Worm (Caenorhabditis elegans) whole organism, L2 larva: Measurements from ENCODE around the gene F46C5.7.

Source experiments
- C34F6.9 ChIP-seq: fragments of 150-350 bp; optimal IDR thresholded peaks from 2 replicates; lab custom pipeline; 2014; ENCODE audit warnings: missing biosample characterization, missing genetic modification characterization
- F13H6.1 ChIP-seq: sonication (generic microtip); optimal IDR thresholded peaks from 2 replicates; lab custom pipeline; 2016; ENCODE audit warnings: missing genetic modification characterization, missing compliant biosample characterization
- R02D3.7 ChIP-seq: fragments of 150-350 bp; optimal IDR thresholded peaks from 2 replicates; lab custom pipeline; 2014; ENCODE audit warnings: missing biosample characterization, missing genetic modification characterization
- Y55F3AM.14 ChIP-seq: fragments of 200-800 bp; sonication (Bioruptor generic); optimal IDR thresholded peaks from 2 replicates; lab custom pipeline; 2018; ENCODE audit warnings: mild to moderate bottlenecking, missing genetic modification characterization, missing compliant biosample characterization
- ZK546.5 ChIP-seq: sonication (generic microtip); optimal IDR thresholded peaks from 2 replicates; lab custom pipeline; 2017; ENCODE audit warnings: missing biosample characterization, missing genetic modification characterization
- alr-1 ChIP-seq: fragments of 150-350 bp; optimal IDR thresholded peaks from 2 replicates; lab custom pipeline; 2014; ENCODE audit warnings: missing biosample characterization, missing genetic modification characterization
- aly-2 ChIP-seq: fragments of 150-350 bp; optimal IDR thresholded peaks from 2 replicates; lab custom pipeline; 2014; ENCODE audit warnings: missing biosample characterization, missing genetic modification characterization
- ama-1 ChIP-seq: fragments of 150-350 bp; optimal IDR thresholded peaks from 2 replicates; lab custom pipeline; 2018; ENCODE audit warnings: inconsistent platforms
- blmp-1 ChIP-seq: sonication (generic microtip); optimal IDR thresholded peaks from 2 replicates; lab custom pipeline; 2017; ENCODE audit warnings: missing genetic modification characterization, mild to moderate bottlenecking, missing compliant biosample characterization, antibody characterized with exemption, moderate library complexity; ENCODE audit not compliant: insufficient read depth
- ceh-16 ChIP-seq: fragments of 150-350 bp; optimal IDR thresholded peaks from 2 replicates; lab custom pipeline; 2014; ENCODE audit warnings: missing biosample characterization, missing genetic modification characterization
- ceh-82 ChIP-seq: fragments of 150-350 bp; optimal IDR thresholded peaks from 2 replicates; lab custom pipeline; 2014; ENCODE audit warnings: missing biosample characterization, missing genetic modification characterization
- crh-2 ChIP-seq: sonication (generic microtip); optimal IDR thresholded peaks from 2 replicates; lab custom pipeline; 2017; ENCODE audit warnings: missing biosample characterization, missing genetic modification characterization
- dmd-4 ChIP-seq: sonication (generic microtip); optimal IDR thresholded peaks from 2 replicates; lab custom pipeline; 2017; ENCODE audit warnings: missing biosample characterization, missing genetic modification characterization
- egl-27 ChIP-seq: sonication (generic microtip); optimal IDR thresholded peaks from 3 replicates; lab custom pipeline; 2017; ENCODE audit warnings: missing biosample characterization, missing genetic modification reagents, missing genetic modification characterization
- elt-1 ChIP-seq: fragments of 150-350 bp; optimal IDR thresholded peaks from 2 replicates; lab custom pipeline; 2014; ENCODE audit warnings: missing biosample characterization, missing genetic modification characterization
- elt-3 ChIP-seq: sonication (generic microtip); optimal IDR thresholded peaks from 2 replicates; lab custom pipeline; 2017; ENCODE audit warnings: missing biosample characterization, missing genetic modification characterization
- fos-1 ChIP-seq: fragments of 150-350 bp; optimal IDR thresholded peaks from 2 replicates; lab custom pipeline; 2014; ENCODE audit warnings: missing biosample characterization, missing genetic modification characterization
- gmeb-1 ChIP-seq: fragments of 150-350 bp; optimal IDR thresholded peaks from 2 replicates; lab custom pipeline; 2014; ENCODE audit warnings: missing biosample characterization, missing genetic modification characterization
- lin-11 ChIP-seq: fragments of 150-350 bp; sonication (generic microtip); optimal IDR thresholded peaks from 2 replicates; lab custom pipeline; 2014; ENCODE audit warnings: missing biosample characterization, missing genetic modification characterization, inconsistent platforms, mixed read lengths
- lin-13 ChIP-seq: fragments of 150-350 bp; optimal IDR thresholded peaks from 2 replicates; lab custom pipeline; 2014; ENCODE audit warnings: missing biosample characterization, missing genetic modification reagents, missing genetic modification characterization
- lin-39 ChIP-seq: fragments of 150-350 bp; optimal IDR thresholded peaks from 2 replicates; lab custom pipeline; 2014; ENCODE audit warnings: missing biosample characterization, missing genetic modification reagents, missing genetic modification characterization
- lsy-2 ChIP-seq, 2 experiments: fragments of 150-350 bp in 1 of 2; sonication (generic microtip) in 1 of 2; optimal IDR thresholded peaks; 2 replicates each; lab custom pipeline; 2014 to 2017; ENCODE audit warnings: missing biosample characterization in 2 of 2, missing genetic modification characterization in 2 of 2
- mab-5 ChIP-seq: fragments of 150-350 bp; optimal IDR thresholded peaks from 2 replicates; lab custom pipeline; 2014; ENCODE audit warnings: missing biosample characterization, missing genetic modification characterization
- mbf-1 ChIP-seq: sonication (generic microtip); optimal IDR thresholded peaks from 2 replicates; lab custom pipeline; 2017; ENCODE audit warnings: missing biosample characterization, missing genetic modification characterization
- mdl-1 ChIP-seq, 2 experiments: fragments of 150-350 bp in 1 of 2; sonication (generic microtip) in 1 of 2; optimal IDR thresholded peaks; 2 replicates each; lab custom pipeline; 2017; ENCODE audit warnings: missing biosample characterization in 2 of 2, missing genetic modification characterization in 2 of 2
- nhr-10 ChIP-seq: sonication (generic microtip); optimal IDR thresholded peaks from 2 replicates; lab custom pipeline; 2017; ENCODE audit warnings: missing biosample characterization, missing genetic modification characterization
- nhr-11 ChIP-seq: fragments of 150-350 bp; optimal IDR thresholded peaks from 2 replicates; lab custom pipeline; 2014; ENCODE audit warnings: missing biosample characterization, missing genetic modification characterization
- nhr-12 ChIP-seq: fragments of 150-350 bp; optimal IDR thresholded peaks from 2 replicates; lab custom pipeline; 2014; ENCODE audit warnings: missing biosample characterization, missing genetic modification characterization
- nhr-129 ChIP-seq: fragments of 150-350 bp; optimal IDR thresholded peaks from 2 replicates; lab custom pipeline; 2014; ENCODE audit warnings: missing biosample characterization, missing genetic modification characterization
- nhr-21 ChIP-seq: fragments of 150-350 bp; optimal IDR thresholded peaks from 2 replicates; lab custom pipeline; 2014; ENCODE audit warnings: missing biosample characterization, missing genetic modification characterization
- nhr-23 ChIP-seq: fragments of 150-350 bp; optimal IDR thresholded peaks from 2 replicates; lab custom pipeline; 2014; ENCODE audit warnings: missing biosample characterization, missing genetic modification reagents, missing genetic modification characterization
- nhr-237 ChIP-seq: fragments of 150-350 bp; optimal IDR thresholded peaks from 2 replicates; lab custom pipeline; 2014; ENCODE audit warnings: missing biosample characterization, missing genetic modification characterization
- nhr-25 ChIP-seq: fragments of 150-350 bp; sonication (generic microtip); optimal IDR thresholded peaks from 3 replicates; lab custom pipeline; 2014; ENCODE audit warnings: missing biosample characterization, missing genetic modification characterization
- nhr-6 ChIP-seq: fragments of 150-350 bp; optimal IDR thresholded peaks from 2 replicates; lab custom pipeline; 2014; ENCODE audit warnings: missing biosample characterization, missing genetic modification characterization
- nhr-77 ChIP-seq: fragments of 150-350 bp; optimal IDR thresholded peaks from 2 replicates; lab custom pipeline; 2014; ENCODE audit warnings: missing biosample characterization, missing genetic modification characterization
- peb-1 ChIP-seq: fragments of 150-350 bp; optimal IDR thresholded peaks from 2 replicates; lab custom pipeline; 2014; ENCODE audit warnings: missing biosample characterization, missing genetic modification characterization
- sem-4 ChIP-seq: fragments of 150-350 bp; optimal IDR thresholded peaks from 2 replicates; lab custom pipeline; 2014; ENCODE audit warnings: missing biosample characterization, missing genetic modification reagents, missing genetic modification characterization
- skn-1 ChIP-seq: sonication (generic microtip); optimal IDR thresholded peaks from 2 replicates; lab custom pipeline; 2017; ENCODE audit warnings: missing biosample characterization, missing genetic modification characterization
- sma-3 ChIP-seq: sonication (generic microtip); optimal IDR thresholded peaks from 2 replicates; lab custom pipeline; 2016; ENCODE audit warnings: missing genetic modification reagents, missing genetic modification characterization, missing compliant biosample characterization
- sma-9 ChIP-seq, 2 experiments: fragments of 150-350 bp in 1 of 2; sonication (generic microtip) in 1 of 2; optimal IDR thresholded peaks; 2 replicates each; lab custom pipeline; 2014 to 2016; ENCODE audit warnings: missing genetic modification characterization in 2 of 2, mild to moderate bottlenecking in 1 of 2, missing biosample characterization in 1 of 2, missing compliant biosample characterization in 1 of 2, missing genetic modification reagents in 1 of 2, moderate library complexity in 1 of 2
- snpc-4 ChIP-seq: fragments of 150-350 bp; optimal IDR thresholded peaks from 2 replicates; lab custom pipeline; 2014; ENCODE audit warnings: missing biosample characterization, missing genetic modification characterization
- unc-39 ChIP-seq: fragments of 150-350 bp; optimal IDR thresholded peaks from 2 replicates; lab custom pipeline; 2014; ENCODE audit warnings: missing biosample characterization, missing genetic modification characterization
- unc-55 ChIP-seq: fragments of 150-350 bp; sonication (generic microtip); optimal IDR thresholded peaks from 3 replicates; lab custom pipeline; 2014; ENCODE audit warnings: missing biosample characterization, missing genetic modification reagents, missing genetic modification characterization
- unc-62 ChIP-seq: fragments of 150-350 bp; optimal IDR thresholded peaks from 2 replicates; lab custom pipeline; 2014; ENCODE audit warnings: missing biosample characterization, missing genetic modification reagents, missing genetic modification characterization
- zag-1 ChIP-seq: fragments of 150-350 bp; optimal IDR thresholded peaks from 2 replicates; lab custom pipeline; 2014; ENCODE audit warnings: missing biosample characterization, missing genetic modification characterization
- ztf-1 ChIP-seq: fragments of 200-800 bp; sonication (Bioruptor generic); conservative IDR thresholded peaks from 2 replicates; pipeline ENCODE4 v1.3.6; 2022; ENCODE audit warnings: missing genetic modification characterization, missing compliant biosample characterization
- ztf-11 ChIP-seq: sonication (generic microtip); optimal IDR thresholded peaks from 2 replicates; lab custom pipeline; 2017; ENCODE audit warnings: missing biosample characterization, missing genetic modification characterization
- ztf-4 ChIP-seq: fragments of 150-350 bp; optimal IDR thresholded peaks from 2 replicates; lab custom pipeline; 2014; ENCODE audit warnings: missing biosample characterization, missing genetic modification characterization

Gene F46C5.7

ce11 chrII:8820126-8820972 is 18.8 kb upstream of the F46C5.7 start:
- TF ChIP-seq C34F6.9: no peak
- peak; percentile 78 for TF ChIP-seq sma-9 (GFP tag; optimal IDR thresholded peaks at IDR 0.05; lab: Kevin White, UChicago)
- no peak for TF ChIP-seq sma-9 (tag; optimal IDR thresholded peaks at IDR 0.05; lab: Kevin White, UChicago)
- peak; percentile 93 for TF ChIP-seq ama-1 (lab: Kevin White, UChicago)
- TF ChIP-seq alr-1 (tag; lab: Kevin White, UChicago): no peak
- no peak for TF ChIP-seq nhr-12 (tag; lab: Kevin White, UChicago)
- TF ChIP-seq nhr-237 (tag; lab: Kevin White, UChicago): no peak
- no peak for TF ChIP-seq ceh-16
- no peak for TF ChIP-seq unc-39
- TF ChIP-seq fos-1 (tag; lab: Kevin White, UChicago): peak; percentile 37
- TF ChIP-seq ztf-11 (tag; lab: Kevin White, UChicago): no peak
- no peak for TF ChIP-seq unc-62 (GFP tag; lab: Kevin White, UChicago)
- TF ChIP-seq sem-4 (tag; lab: Kevin White, UChicago): no peak
- TF ChIP-seq ZK546.5: no peak
- TF ChIP-seq F13H6.1 (tag; lab: Kevin White, UChicago): no peak
- peak; percentile 1 for TF ChIP-seq nhr-129 (tag; lab: Kevin White, UChicago)
- no peak for TF ChIP-seq elt-1 (tag; lab: Kevin White, UChicago)
- TF ChIP-seq nhr-25 (tag; lab: Kevin White, UChicago): peak; percentile 49
- TF ChIP-seq elt-3 (tag; lab: Kevin White, UChicago): no peak
- no peak for TF ChIP-seq peb-1 (tag; lab: Kevin White, UChicago)
- TF ChIP-seq nhr-77 (tag; lab: Kevin White, UChicago): no peak
- no peak for TF ChIP-seq lsy-2 (tag; optimal IDR thresholded peaks at IDR 0.05; lab: Kevin White, UChicago)
- TF ChIP-seq nhr-11 (tag; lab: Kevin White, UChicago): no peak
- no peak for TF ChIP-seq egl-27 (tag; lab: Kevin White, UChicago)
- TF ChIP-seq Y55F3AM.14 (GFP tag; lab: Kevin White, UChicago): no peak
- no peak for TF ChIP-seq skn-1 (tag; lab: Kevin White, UChicago)
- no peak for TF ChIP-seq mdl-1 (tag; optimal IDR thresholded peaks at IDR 0.05; lab: Kevin White, UChicago)
- TF ChIP-seq ceh-82 (tag; lab: Kevin White, UChicago): no peak
- no peak for TF ChIP-seq lin-39 (tag; lab: Kevin White, UChicago)
- no peak for TF ChIP-seq ztf-1 (GFP tag; lab: Robert Waterston, UW)
- no peak for TF ChIP-seq snpc-4 (tag; lab: Kevin White, UChicago)
- TF ChIP-seq lin-11 (tag; lab: Kevin White, UChicago): no peak
- no peak for TF ChIP-seq aly-2 (tag; lab: Kevin White, UChicago)
- TF ChIP-seq nhr-23 (tag; lab: Kevin White, UChicago): no peak
- no peak for TF ChIP-seq mbf-1 (tag; lab: Kevin White, UChicago)
- TF ChIP-seq nhr-21 (tag; lab: Kevin White, UChicago): peak; percentile 89
- TF ChIP-seq sma-3 (GFP tag; lab: Kevin White, UChicago): peak; percentile 14
- no peak for TF ChIP-seq mab-5 (tag; lab: Kevin White, UChicago)
- TF ChIP-seq R02D3.7 (tag; lab: Kevin White, UChicago): no peak
- no peak for TF ChIP-seq zag-1 (tag; lab: Kevin White, UChicago)
- TF ChIP-seq gmeb-1 (tag; lab: Kevin White, UChicago): no peak
- peak; percentile 10 for TF ChIP-seq blmp-1 (tag; lab: Kevin White, UChicago)
- TF ChIP-seq nhr-6 (tag; lab: Kevin White, UChicago): no peak
- TF ChIP-seq dmd-4 (tag; lab: Kevin White, UChicago): no peak
- TF ChIP-seq lin-13 (GFP tag; lab: Kevin White, UChicago): no peak
- no peak for TF ChIP-seq unc-55
- TF ChIP-seq nhr-10 (tag; lab: Kevin White, UChicago): no peak
- TF ChIP-seq ztf-4 (tag; lab: Kevin White, UChicago): peak; percentile 39
- TF ChIP-seq crh-2: no peak
- TF ChIP-seq, all 48 proteins: peak for 9
